Fruit fly (Drosophila melanogaster) whole organism, embryonic: ENCODE data around the gene WRNexo.

ENCODE experiments used
- croc ChIP-seq: fragments of 200-800 bp; sonication (Bioruptor generic); conservative IDR thresholded peaks from 3 replicates; pipeline ENCODE4 v1.3.6; 2022; ENCODE audit warnings: missing biosample characterization, missing genetic modification characterization
- usp ChIP-seq: fragments of >200 bp; optimal IDR thresholded peaks from 2 replicates; lab custom pipeline; 2017; ENCODE audit warnings: missing biosample characterization, missing genetic modification characterization

DNA sequence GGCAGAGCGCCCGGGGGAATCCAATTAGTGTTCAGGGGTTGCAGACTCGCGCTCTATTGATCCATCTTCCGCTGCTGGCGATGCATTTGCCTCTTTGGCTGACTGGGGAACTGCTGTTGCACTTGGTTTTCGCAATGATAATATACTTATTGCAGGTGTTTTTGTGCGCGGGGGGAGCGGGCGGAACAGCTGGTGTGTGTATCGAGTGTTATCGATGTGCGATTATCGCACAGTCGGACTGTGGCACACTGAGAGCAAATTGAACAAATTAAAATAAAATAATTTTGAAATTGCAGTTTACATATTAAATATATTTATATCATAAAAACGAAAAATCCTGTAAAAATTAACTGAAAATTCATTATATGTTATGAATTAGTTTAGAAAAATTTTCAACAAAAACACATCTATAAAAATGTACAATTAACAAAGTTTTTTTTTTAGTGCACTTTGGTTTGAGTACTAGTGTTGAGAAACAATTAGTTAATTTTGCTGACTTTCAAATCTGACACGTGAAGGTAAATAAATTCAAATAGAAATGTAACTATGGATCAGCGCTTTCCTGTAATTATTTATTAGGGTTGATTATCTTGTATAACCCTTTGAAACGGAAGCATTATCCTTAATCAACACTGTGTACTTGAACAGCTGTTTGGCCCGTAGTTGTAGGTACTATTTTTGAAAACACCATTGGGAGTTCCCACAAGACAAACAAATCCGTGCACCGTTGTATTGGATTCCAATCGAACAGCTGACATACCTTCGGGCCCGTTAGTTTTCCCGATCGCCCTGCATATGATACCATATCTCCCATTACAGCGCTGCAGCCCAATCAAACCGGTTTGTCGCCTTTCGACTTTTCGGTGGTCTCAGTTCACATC, 36.8 kb upstream of the WRNexo start, which contains the start of the genes Wdr37 and koko:
- TF ChIP-seq usp = no peak
- TF ChIP-seq croc (GFP tag; lab: Robert Waterston, UW) = peak; percentile 97
